Worm (Caenorhabditis elegans): ENCODE data around the gene zig-8.
A peak's percentile ranks its signal among the peaks of the same experiment; 100 is the strongest.

The zig-8 gene

DNA sequence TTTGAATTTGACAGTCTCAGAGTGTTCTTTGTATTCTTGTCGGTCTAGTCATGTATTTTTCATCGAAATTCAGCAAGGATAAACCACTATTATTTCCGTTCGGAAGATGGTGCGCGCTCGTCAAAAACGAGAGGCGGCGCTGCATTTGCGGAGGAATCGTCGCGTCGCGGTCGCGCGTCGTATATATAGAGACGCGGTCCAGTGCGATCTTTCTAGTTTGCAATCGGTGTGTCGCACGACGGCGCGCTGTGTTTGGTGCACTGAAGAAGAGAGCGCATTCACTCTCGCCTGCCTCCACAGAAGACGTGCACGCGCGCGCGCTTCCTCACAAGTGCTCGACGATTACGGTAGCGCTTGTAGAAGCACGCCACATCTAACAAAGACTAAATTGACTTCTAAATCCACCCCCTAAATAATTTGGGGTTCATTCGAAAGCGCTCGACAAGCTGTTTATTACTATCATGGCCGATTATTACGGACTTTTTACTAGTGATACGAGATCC lies 49.0 kb upstream of the zig-8 start, which contains the start of gene Y39E4B.6 (continued):
- TF ChIP-seq C16A3.4 (tag; optimal IDR thresholded peaks at IDR 0.05) = peak; percentile 97
- peak; percentile 76 for TF ChIP-seq zag-1 (tag; optimal IDR thresholded peaks at IDR 0.05)
- no peak for TF ChIP-seq nhr-84 (tag; optimal IDR thresholded peaks at IDR 0.05)
- peak; percentile 98 for TF ChIP-seq nhr-77 (tag; optimal IDR thresholded peaks at IDR 0.05)
- TF ChIP-seq nhr-12 (tag; optimal IDR thresholded peaks at IDR 0.05) = no peak
- peak; percentile 92 for TF ChIP-seq zip-4 (GFP tag; optimal IDR thresholded peaks at IDR 0.05)
- TF ChIP-seq elt-3 (tag; optimal IDR thresholded peaks at IDR 0.05) = peak in 5 of 6 experiments; percentile 15 to 90 (median 60)
- no peak for TF ChIP-seq hlh-17 (GFP tag; optimal IDR thresholded peaks at IDR 0.05; ENCODE audit: borderline replicate concordance)
- TF ChIP-seq C04F5.9 (tag; optimal IDR thresholded peaks at IDR 0.05) = peak; percentile 88
- peak; percentile 95 for TF ChIP-seq dsc-1 (tag; optimal IDR thresholded peaks at IDR 0.05)
- peak; percentile 87 for TF ChIP-seq lir-3 (tag; optimal IDR thresholded peaks at IDR 0.05; ENCODE audit: poor library complexity)
- TF ChIP-seq aly-2 (tag; optimal IDR thresholded peaks at IDR 0.05) = peak; percentile 86
- TF ChIP-seq sox-4 (tag; optimal IDR thresholded peaks at IDR 0.05) = peak; percentile 88
- peak; percentile 96 to 99 (median 98) for TF ChIP-seq ceh-82 (tag; optimal IDR thresholded peaks at IDR 0.05)
- peak; percentile 92 for TF ChIP-seq vab-15 (tag; optimal IDR thresholded peaks at IDR 0.05)
- TF ChIP-seq unc-130 (tag; optimal IDR thresholded peaks at IDR 0.05) = peak; percentile 34
- peak; percentile 98 for TF ChIP-seq tbx-2 (tag; optimal IDR thresholded peaks at IDR 0.05)
- TF ChIP-seq ets-5 (GFP tag; IDR thresholded peaks at IDR 0.05) = no peak
- peak; percentile 80 for TF ChIP-seq mef-2 (tag; optimal IDR thresholded peaks at IDR 0.05)
- TF ChIP-seq nhr-19 (GFP tag; conservative IDR thresholded peaks at IDR 0.05) = peak; percentile 94
- TF ChIP-seq blmp-1 (tag; optimal IDR thresholded peaks at IDR 0.05) = peak; percentile 72
- TF ChIP-seq mep-1 (tag; optimal IDR thresholded peaks at IDR 0.05) = peak; percentile 88
- peak; percentile 99 for TF ChIP-seq snu-23 (GFP tag; optimal IDR thresholded peaks at IDR 0.05)
- peak; percentile 90 for TF ChIP-seq hpl-2 (GFP tag; optimal IDR thresholded peaks at IDR 0.05)
- no peak for TF ChIP-seq alr-1 (tag; optimal IDR thresholded peaks at IDR 0.05; ENCODE audit: borderline replicate concordance)
- TF ChIP-seq ceh-8 (GFP tag; optimal IDR thresholded peaks at IDR 0.05) = peak; percentile 89
- TF ChIP-seq egl-27 (tag; optimal IDR thresholded peaks at IDR 0.05) = peak; percentile 75 to 84
- peak; percentile 68 for TF ChIP-seq fkh-4 (tag; optimal IDR thresholded peaks at IDR 0.05; ENCODE audit: borderline replicate concordance)
- peak; percentile 97 for TF ChIP-seq xbp-1 (tag; optimal IDR thresholded peaks at IDR 0.05)
- TF ChIP-seq efl-1 (optimal IDR thresholded peaks at IDR 0.05) = peak; percentile 84 to 87
- TF ChIP-seq efl-1 (GFP tag; optimal IDR thresholded peaks at IDR 0.05 in 1 of 2) = peak; percentile 69 to 97
- TF ChIP-seq ama-1 (optimal IDR thresholded peaks at IDR 0.05) = peak; percentile 96
- TF ChIP-seq grh-1 (GFP tag; IDR thresholded peaks at IDR 0.05) = peak; percentile 94
- TF ChIP-seq aha-1 (tag; optimal IDR thresholded peaks at IDR 0.05) = peak; percentile 72
- TF ChIP-seq unc-86 (tag; optimal IDR thresholded peaks at IDR 0.05) = peak; percentile 99
- TF ChIP-seq tlp-1 (tag; optimal IDR thresholded peaks at IDR 0.05) = no peak
- peak; percentile 92 for TF ChIP-seq rnt-1 (tag; optimal IDR thresholded peaks at IDR 0.05)

DNA sequence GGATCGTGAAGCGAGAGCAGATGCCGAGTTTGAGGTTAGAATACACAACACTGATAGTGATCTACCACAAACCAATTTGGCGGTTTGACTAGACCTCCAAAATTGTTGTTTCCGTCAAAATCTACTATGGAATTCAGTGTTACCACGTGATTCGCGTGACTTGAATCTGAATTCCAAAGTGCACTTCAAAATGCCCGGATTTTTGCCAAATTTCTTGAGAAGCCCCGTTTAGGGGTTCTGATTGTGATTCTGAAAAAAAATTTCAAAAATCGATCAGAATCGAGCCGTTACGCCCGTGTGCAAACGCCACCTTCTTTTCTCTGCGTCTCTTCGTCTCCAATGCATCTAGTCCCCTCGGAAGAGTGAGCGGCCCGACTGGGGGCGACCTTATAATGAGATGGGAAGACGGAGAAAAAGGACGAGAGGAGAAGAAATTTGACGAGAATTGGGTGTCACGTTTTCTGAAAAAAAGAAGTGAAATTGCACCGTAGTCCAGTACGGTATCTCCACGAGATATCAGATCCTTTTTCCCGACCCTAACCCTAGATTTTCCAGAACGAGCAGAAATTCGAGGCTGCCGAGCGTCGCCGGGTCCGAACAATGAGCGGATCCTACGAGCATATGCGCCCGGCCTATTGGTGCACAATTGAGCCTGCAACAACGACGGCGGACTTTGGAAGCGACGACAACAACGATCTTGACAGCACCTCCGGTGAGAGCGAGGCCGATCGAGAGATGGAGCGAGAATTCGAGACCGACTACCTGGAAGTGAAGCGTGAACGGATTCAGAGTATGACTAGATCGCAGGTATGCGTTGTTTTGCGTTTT lies 48.0 kb upstream of the zig-8 start:
- TF ChIP-seq elt-3 (tag; optimal IDR thresholded peaks at IDR 0.05) (no peak), irx-1 (tag; optimal IDR thresholded peaks at IDR 0.05) (no peak), hpl-2 (GFP tag; optimal IDR thresholded peaks at IDR 0.05) (no peak), tlp-1 (tag; optimal IDR thresholded peaks at IDR 0.05) (no peak), sptf-1 (tag; optimal IDR thresholded peaks at IDR 0.05) (no peak), nhr-11 (tag; optimal IDR thresholded peaks at IDR 0.05) (no peak), nhr-71 (tag; optimal IDR thresholded peaks at IDR 0.05) (peak; percentile 50), swsn-7 (tag; optimal IDR thresholded peaks at IDR 0.05) (peak; percentile 10), nhr-85 (tag) (peak; percentile 75), lin-39 (tag; optimal IDR thresholded peaks at IDR 0.05) (no peak), egl-27 (tag; optimal IDR thresholded peaks at IDR 0.05) (no peak), mdl-1 (tag; optimal IDR thresholded peaks at IDR 0.05) (no peak), vab-15 (tag; optimal IDR thresholded peaks at IDR 0.05) (no peak), isw-1 (GFP tag; IDR thresholded peaks at IDR 0.05) (no peak), unc-86 (tag; optimal IDR thresholded peaks at IDR 0.05) (no peak), elt-2 (tag; optimal IDR thresholded peaks at IDR 0.05) (no peak), zip-4 (GFP tag; optimal IDR thresholded peaks at IDR 0.05) (no peak), Y116A8C.19 (tag; optimal IDR thresholded peaks at IDR 0.05; ENCODE audit: borderline replicate concordance) (no peak), nhr-90 (tag; optimal IDR thresholded peaks at IDR 0.05; ENCODE audit: poor library complexity) (no peak), nhr-237 (tag; optimal IDR thresholded peaks at IDR 0.05) (no peak), zag-1 (tag; optimal IDR thresholded peaks at IDR 0.05) (no peak), unc-30 (tag; optimal IDR thresholded peaks at IDR 0.05) (no peak), nhr-77 (tag; optimal IDR thresholded peaks at IDR 0.05) (no peak), lir-3 (tag; optimal IDR thresholded peaks at IDR 0.05; ENCODE audit: poor library complexity) (no peak)
